Worm (Caenorhabditis elegans) whole organism, late embryonic: ENCODE measurements around the gene let-754.

Experiments used
- C08G9.2 ChIP-seq: sonication (generic microtip); optimal IDR thresholded peaks from 2 replicates; lab custom pipeline; 2016; ENCODE audit warnings: mild to moderate bottlenecking, missing genetic modification characterization, moderate library complexity, missing compliant biosample characterization
- C38D4.7 ChIP-seq: fragments of 200-800 bp; sonication (Bioruptor generic); optimal IDR thresholded peaks from 2 replicates; lab custom pipeline; 2018; ENCODE audit warnings: mild to moderate bottlenecking, missing genetic modification characterization, moderate library complexity, missing compliant biosample characterization
- K09A11.1 ChIP-seq: sonication (generic microtip); optimal IDR thresholded peaks from 2 replicates; lab custom pipeline; 2017; ENCODE audit warnings: antibody characterized with exemption, mild to moderate bottlenecking, missing genetic modification characterization, missing compliant biosample characterization; ENCODE audit not compliant: insufficient read depth
- T23F11.4 ChIP-seq: fragments of 200-800 bp; sonication (Bioruptor generic); optimal IDR thresholded peaks from 2 replicates; lab custom pipeline; 2018; ENCODE audit warnings: mild to moderate bottlenecking, missing genetic modification characterization, missing compliant biosample characterization
- ceh-18 ChIP-seq: sonication (generic microtip); optimal IDR thresholded peaks from 2 replicates; lab custom pipeline; 2016; ENCODE audit warnings: missing genetic modification characterization, missing compliant biosample characterization
- ceh-19 ChIP-seq: fragments of 200-800 bp; sonication (Bioruptor generic); optimal IDR thresholded peaks from 2 replicates; lab custom pipeline; 2018; ENCODE audit warnings: mild to moderate bottlenecking, missing genetic modification characterization, missing compliant biosample characterization
- ceh-2 ChIP-seq: sonication (generic microtip); optimal IDR thresholded peaks from 2 replicates; lab custom pipeline; 2016; ENCODE audit warnings: missing genotype, missing genetic modification characterization, missing compliant biosample characterization
- ceh-22 ChIP-seq: sonication (generic microtip); optimal IDR thresholded peaks from 2 replicates; lab custom pipeline; 2017; ENCODE audit warnings: missing biosample characterization, missing genetic modification characterization
- ceh-24 ChIP-seq: sonication (generic microtip); optimal IDR thresholded peaks from 2 replicates; lab custom pipeline; 2016; ENCODE audit warnings: mild to moderate bottlenecking, missing genetic modification characterization, missing compliant biosample characterization
- ceh-31 ChIP-seq: sonication (generic microtip); optimal IDR thresholded peaks from 2 replicates; lab custom pipeline; 2016; ENCODE audit warnings: missing genetic modification characterization, missing compliant biosample characterization
- ceh-45 ChIP-seq: fragments of 200-800 bp; sonication (Bioruptor generic); IDR thresholded peaks from 2 replicates; pipeline ENCODE4 v1.3.6; 2022; ENCODE audit warnings: missing genetic modification reagents, missing genetic modification characterization, missing compliant biosample characterization
- che-1 ChIP-seq: sonication (generic microtip); optimal IDR thresholded peaks from 2 replicates; lab custom pipeline; 2016; ENCODE audit warnings: mild to moderate bottlenecking, missing genetic modification characterization, missing compliant biosample characterization
- dmd-4 ChIP-seq: sonication (generic microtip); optimal IDR thresholded peaks from 2 replicates; lab custom pipeline; 2016; ENCODE audit warnings: borderline replicate concordance, missing genetic modification characterization, missing compliant biosample characterization
- elt-4 ChIP-seq: sonication (generic microtip); optimal IDR thresholded peaks from 2 replicates; lab custom pipeline; 2016; ENCODE audit warnings: missing genetic modification characterization, missing compliant biosample characterization
- eyg-1 ChIP-seq: sonication (generic microtip); optimal IDR thresholded peaks from 2 replicates; lab custom pipeline; 2016; ENCODE audit warnings: missing genotype, missing genetic modification characterization, missing compliant biosample characterization
- fkh-10 ChIP-seq: fragments of 150-350 bp; optimal IDR thresholded peaks from 2 replicates; lab custom pipeline; 2014; ENCODE audit warnings: missing biosample characterization, missing genetic modification reagents, missing genetic modification characterization
- gmeb-2 ChIP-seq: sonication (generic microtip); optimal IDR thresholded peaks from 2 replicates; lab custom pipeline; 2016; ENCODE audit warnings: missing genetic modification characterization, inconsistent platforms, missing compliant biosample characterization
- hlh-13 ChIP-seq: fragments of 200-800 bp; sonication (Bioruptor generic); optimal IDR thresholded peaks from 2 replicates; lab custom pipeline; 2018; ENCODE audit warnings: mild to moderate bottlenecking, missing genetic modification characterization, missing compliant biosample characterization
- hlh-6 ChIP-seq: sonication (generic microtip); optimal IDR thresholded peaks from 2 replicates; lab custom pipeline; 2016; ENCODE audit warnings: missing genotype, missing genetic modification characterization, missing compliant biosample characterization
- hlh-8 ChIP-seq: sonication (generic microtip); optimal IDR thresholded peaks from 2 replicates; lab custom pipeline; 2016; ENCODE audit warnings: missing genotype, missing genetic modification characterization, missing compliant biosample characterization
- lim-6 ChIP-seq: sonication (generic microtip); optimal IDR thresholded peaks from 2 replicates; lab custom pipeline; 2016; ENCODE audit warnings: missing genetic modification characterization, missing compliant biosample characterization
- madf-2 ChIP-seq: sonication (generic microtip); optimal IDR thresholded peaks from 2 replicates; lab custom pipeline; 2017; ENCODE audit warnings: missing genetic modification characterization, missing compliant biosample characterization
- nhr-11 ChIP-seq: fragments of 150-350 bp; optimal IDR thresholded peaks from 2 replicates; lab custom pipeline; 2014; ENCODE audit warnings: missing biosample characterization, missing genetic modification characterization
- nhr-232 ChIP-seq: sonication (generic microtip); optimal IDR thresholded peaks from 2 replicates; lab custom pipeline; 2016; ENCODE audit warnings: missing genetic modification characterization, missing compliant biosample characterization
- npax-4 ChIP-seq: sonication (generic microtip); optimal IDR thresholded peaks from 2 replicates; lab custom pipeline; 2016; ENCODE audit warnings: missing genetic modification characterization, missing compliant biosample characterization
- pat-9 ChIP-seq: fragments of 200-800 bp; sonication (Bioruptor generic); optimal IDR thresholded peaks from 2 replicates; lab custom pipeline; 2018; ENCODE audit warnings: mild to moderate bottlenecking, missing genetic modification characterization, moderate library complexity, missing compliant biosample characterization
- pha-2 ChIP-seq: sonication (generic microtip); optimal IDR thresholded peaks from 2 replicates; lab custom pipeline; 2017; ENCODE audit warnings: mild to moderate bottlenecking, missing genetic modification characterization, missing compliant biosample characterization
- pha-4 ChIP-seq: fragments of 150-350 bp; optimal IDR thresholded peaks from 2 replicates; lab custom pipeline; 2018; ENCODE audit warnings: missing biosample characterization, missing genetic modification reagents, missing genetic modification characterization
- ref-2 ChIP-seq: sonication (generic microtip); optimal IDR thresholded peaks from 2 replicates; lab custom pipeline; 2016; ENCODE audit warnings: missing genetic modification characterization, missing compliant biosample characterization
- sdc-2 ChIP-seq: sonication (generic microtip); optimal IDR thresholded peaks from 2 replicates; lab custom pipeline; 2016; ENCODE audit warnings: missing genotype, missing genetic modification characterization, missing compliant biosample characterization
- sox-2 ChIP-seq: fragments of 200-800 bp; sonication (Bioruptor generic); IDR thresholded peaks from 2 replicates; pipeline ENCODE4 v1.3.6; 2022; ENCODE audit warnings: missing genetic modification reagents, missing genetic modification characterization, missing compliant biosample characterization
- tbx-2 ChIP-seq: sonication (generic microtip); optimal IDR thresholded peaks from 2 replicates; lab custom pipeline; 2016; ENCODE audit warnings: missing genetic modification characterization, missing compliant biosample characterization
- ttx-3 ChIP-seq: sonication (generic microtip); optimal IDR thresholded peaks from 2 replicates; lab custom pipeline; 2016; ENCODE audit warnings: missing genetic modification reagents, missing genetic modification characterization, missing compliant biosample characterization
- unc-3 ChIP-seq, 2 experiments: fragments of 200-800 bp in 1 of 2; sonication (Bioruptor generic) in 1 of 2; sonication (generic microtip) in 1 of 2; conservative IDR thresholded peaks in 1 of 2; optimal IDR thresholded peaks in 1 of 2; 2 replicates each; pipeline versions ENCODE4 v1.3.6 to Lab custom; 2016 to 2022; ENCODE audit warnings: missing compliant biosample characterization in 2 of 2, missing genetic modification characterization in 2 of 2, missing genetic modification reagents in 1 of 2
- unc-42 ChIP-seq: sonication (generic microtip); optimal IDR thresholded peaks from 2 replicates; lab custom pipeline; 2016; ENCODE audit warnings: missing genotype, missing genetic modification characterization, missing compliant biosample characterization
- unc-86 ChIP-seq: sonication (generic microtip); optimal IDR thresholded peaks from 2 replicates; lab custom pipeline; 2016; ENCODE audit warnings: missing genetic modification characterization, missing compliant biosample characterization
- zip-5 ChIP-seq: sonication (generic microtip); optimal IDR thresholded peaks from 2 replicates; lab custom pipeline; 2016; ENCODE audit warnings: missing genetic modification characterization, missing compliant biosample characterization
- ztf-16 ChIP-seq: sonication (generic microtip); optimal IDR thresholded peaks from 2 replicates; lab custom pipeline; 2017; ENCODE audit warnings: missing genetic modification characterization, missing compliant biosample characterization

let-754 gene

ce11 chrIII:7986585-7987171 is 33.6 kb upstream of the let-754 start, which contains the start of gene hrpk-2:
hrpk-2 (plus strand) TSS chrIII:7987121.
- TF ChIP-seq madf-2 (no peak), tbx-2 (tag; lab: Kevin White, UChicago) (no peak), K09A11.1 (no peak), dmd-4 (no peak), hlh-8 (no peak), gmeb-2 (tag; lab: Kevin White, UChicago) (no peak), eyg-1 (tag; lab: Kevin White, UChicago) (no peak), ttx-3 (tag; lab: Kevin White, UChicago) (no peak)
- TF ChIP-seq, all 69 proteins: peak for 0

ce11 chrIII:7981938-7982337 is 28.8 kb upstream of the let-754 start:
- no peak for TF ChIP-seq C08G9.2 (tag; lab: Kevin White, UChicago)
- no peak for TF ChIP-seq ceh-19

- TF ChIP-seq ceh-24, result no peak
- no peak for TF ChIP-seq ceh-45 (GFP tag; lab: Robert Waterston, UW)
- no peak for TF ChIP-seq zip-5 (tag; lab: Kevin White, UChicago)
- no peak for TF ChIP-seq che-1 (tag; lab: Kevin White, UChicago)
- no peak for TF ChIP-seq nhr-232
- TF ChIP-seq dmd-4, result no peak
- no peak for TF ChIP-seq elt-4 (tag; lab: Kevin White, UChicago)
- no peak for TF ChIP-seq pha-4 (tag; lab: Kevin White, UChicago)
- TF ChIP-seq hlh-8, result no peak
- no peak for TF ChIP-seq ceh-18 (tag; lab: Kevin White, UChicago)
- TF ChIP-seq hlh-6 (tag; lab: Kevin White, UChicago), result no peak
- no peak for TF ChIP-seq pat-9
- no peak for TF ChIP-seq fkh-10 (GFP tag; lab: Kevin White, UChicago)
- TF ChIP-seq T23F11.4 (GFP tag; lab: Kevin White, UChicago), result no peak
Measured at ce11 chrIII:7981233-7981632, 28.1 kb upstream of the let-754 start.

- TF ChIP-seq ztf-16, result no peak
- TF ChIP-seq unc-86 (tag; lab: Kevin White, UChicago), result no peak
- no peak for TF ChIP-seq ceh-2 (tag; lab: Kevin White, UChicago)
- no peak for TF ChIP-seq pha-2 (tag; lab: Kevin White, UChicago)
- no peak for TF ChIP-seq C38D4.7 (GFP tag; lab: Kevin White, UChicago)
- TF ChIP-seq pat-9, result no peak
- no peak for TF ChIP-seq npax-4
- no peak for TF ChIP-seq lim-6
- no peak for TF ChIP-seq nhr-11 (tag; lab: Kevin White, UChicago)
- no peak for TF ChIP-seq hlh-13 (GFP tag; lab: Kevin White, UChicago)
- no peak for TF ChIP-seq ceh-19
- no peak for TF ChIP-seq unc-42 (tag; lab: Kevin White, UChicago)
- no peak for TF ChIP-seq sox-2 (GFP tag; lab: Robert Waterston, UW)
Measured at ce11 chrIII:7979659-7980058, 26.6 kb upstream of the let-754 start, which contains the start of gene clp-1. clp-1 (plus strand) TSS chrIII:7979959.

- TF ChIP-seq gmeb-2 (tag; lab: Kevin White, UChicago) (no peak), ztf-16 (no peak), sdc-2 (tag; lab: Kevin White, UChicago) (no peak), ref-2 (no peak), ceh-22 (tag; lab: Kevin White, UChicago) (no peak), hlh-13 (GFP tag; lab: Kevin White, UChicago) (no peak), elt-4 (tag; lab: Kevin White, UChicago) (no peak), hlh-6 (tag; lab: Kevin White, UChicago) (no peak), ceh-31 (tag; lab: Kevin White, UChicago) (no peak), unc-3 (GFP tag; conservative IDR thresholded peaks at IDR 0.05; lab: Robert Waterston, UW) (no peak), unc-3 (tag; optimal IDR thresholded peaks at IDR 0.05; lab: Kevin White, UChicago) (no peak), K09A11.1 (no peak), ceh-19 (no peak), madf-2 (no peak)
Measured at ce11 chrIII:7978723-7979122, 25.6 kb upstream of the let-754 start.
